Worm (Caenorhabditis elegans) whole organism, L3 larva: ENCODE results near the gene nmat-1.

Source experiments
- ZK546.5 ChIP-seq: sonication (generic microtip); optimal IDR thresholded peaks from 2 replicates; lab custom pipeline; 2017; ENCODE audit warnings: missing biosample characterization, missing genetic modification characterization
- aly-2 ChIP-seq: fragments of 150-350 bp; optimal IDR thresholded peaks from 2 replicates; lab custom pipeline; 2014; ENCODE audit warnings: missing biosample characterization, missing genetic modification characterization
- daf-12 ChIP-seq: fragments of 150-350 bp; optimal IDR thresholded peaks from 2 replicates; lab custom pipeline; 2014; ENCODE audit warnings: missing biosample characterization, missing genetic modification reagents, missing genetic modification characterization
- hmg-11 ChIP-seq: sonication (generic microtip); optimal IDR thresholded peaks from 2 replicates; lab custom pipeline; 2016; ENCODE audit warnings: missing genetic modification characterization, missing compliant biosample characterization
- nhr-11 ChIP-seq: fragments of 150-350 bp; optimal IDR thresholded peaks from 2 replicates; lab custom pipeline; 2014; ENCODE audit warnings: missing biosample characterization, missing genetic modification characterization
- sea-2 ChIP-seq: fragments of 150-350 bp; sonication (generic microtip); optimal IDR thresholded peaks from 4 replicates; lab custom pipeline; 2014; ENCODE audit warnings: missing biosample characterization, missing genetic modification reagents, missing genetic modification characterization

- TF ChIP-seq daf-12 (tag; lab: Kevin White, UChicago) (no peak), hmg-11 (tag; lab: Kevin White, UChicago) (no peak), aly-2 (tag; lab: Kevin White, UChicago) (no peak), sea-2 (GFP tag; lab: Kevin White, UChicago) (no peak), nhr-11 (tag; lab: Kevin White, UChicago) (no peak), ZK546.5 (tag; lab: Kevin White, UChicago) (no peak)
Observed at ce11 chrX:12001600-12001999, 16.2 kb downstream of the nmat-1 start.
